Fruit fly (Drosophila melanogaster) whole organism: ENCODE measurements around the gene CG5958.

Experiments
- CG8478 ChIP-seq: fragments of >200 bp; optimal IDR thresholded peaks from 2 replicates; lab custom pipeline; 2018; ENCODE audit warnings: inconsistent platforms
- Dll ChIP-seq: fragments of >200 bp; optimal IDR thresholded peaks from 2 replicates; lab custom pipeline; 2017
- EcR ChIP-seq, 2 experiments: fragments of >200 bp; optimal IDR thresholded peaks; 2 replicates each; lab custom pipeline; 2017; ENCODE audit warnings: missing biosample characterization in 2 of 2, missing genetic modification characterization in 2 of 2, missing genetic modification reagents in 2 of 2
- pan ChIP-seq: fragments of >200 bp; optimal IDR thresholded peaks from 2 replicates; lab custom pipeline; 2017
- psq ChIP-seq: fragments of >200 bp; optimal IDR thresholded peaks from 2 replicates; lab custom pipeline; 2017
- usp ChIP-seq: fragments of >200 bp; optimal IDR thresholded peaks from 2 replicates; lab custom pipeline; 2017; ENCODE audit warnings: missing biosample characterization, missing genetic modification characterization, mixed read lengths

Gene CG5958

dm6 chr2L:7426326-7427066 lies 6.8 kb downstream of the CG5958 start, which contains the start of gene muc:
Gene muc, plus strand, starts transcription at chr2L:7426866.
- TF ChIP-seq EcR (GFP tag; optimal IDR thresholded peaks at IDR 0.05; lab: Kevin White, UChicago), result no peak
- no peak for TF ChIP-seq CG8478 (lab: Kevin White, UChicago)
- TF ChIP-seq pan (lab: Kevin White, UChicago), result no peak
- TF ChIP-seq Dll (lab: Kevin White, UChicago), result no peak
- TF ChIP-seq psq (lab: Kevin White, UChicago), result no peak
- no peak for TF ChIP-seq usp (GFP tag; lab: Kevin White, UChicago)

- TF ChIP-seq Dll (lab: Kevin White, UChicago) (no peak), usp (GFP tag; lab: Kevin White, UChicago) (no peak), CG8478 (lab: Kevin White, UChicago) (no peak), EcR (GFP tag; optimal IDR thresholded peaks at IDR 0.05; lab: Kevin White, UChicago) (no peak), pan (lab: Kevin White, UChicago) (no peak), psq (lab: Kevin White, UChicago) (no peak)
These were observed 7.6 kb downstream of the CG5958 start for dm6 chr2L:7425690-7426056.

- TF ChIP-seq usp (GFP tag; lab: Kevin White, UChicago) (no peak), CG8478 (lab: Kevin White, UChicago) (no peak), psq (lab: Kevin White, UChicago) (peak; percentile 19), EcR (GFP tag; optimal IDR thresholded peaks at IDR 0.05; lab: Kevin White, UChicago) (peak in 1 of 2 experiments; percentile 64)
These were observed 8.2 kb downstream of the CG5958 start for dm6 chr2L:7424907-7425689.

dm6 chr2L:7424282-7424905 lies 8.9 kb downstream of the CG5958 start:
- TF ChIP-seq CG8478 (lab: Kevin White, UChicago), result peak; percentile 16
- no peak for TF ChIP-seq Dll (lab: Kevin White, UChicago)

dm6 chr2L:7423333-7423895 lies 9.9 kb downstream of the CG5958 start:
- TF ChIP-seq Dll (lab: Kevin White, UChicago) (no peak), EcR (GFP tag; optimal IDR thresholded peaks at IDR 0.05; lab: Kevin White, UChicago) (peak in 1 of 2 experiments; percentile 6)

- TF ChIP-seq psq (lab: Kevin White, UChicago) (no peak), Dll (lab: Kevin White, UChicago) (peak; percentile 44), EcR (GFP tag; optimal IDR thresholded peaks at IDR 0.05; lab: Kevin White, UChicago) (peak; percentile 92 to 99), usp (GFP tag; lab: Kevin White, UChicago) (no peak)
These were observed 10.7 kb downstream of the CG5958 start for dm6 chr2L:7422429-7423283.

- TF ChIP-seq pan (lab: Kevin White, UChicago) (no peak), CG8478 (lab: Kevin White, UChicago) (no peak), psq (lab: Kevin White, UChicago) (no peak), usp (GFP tag; lab: Kevin White, UChicago) (no peak), EcR (GFP tag; optimal IDR thresholded peaks at IDR 0.05; lab: Kevin White, UChicago) (peak in 1 of 2 experiments; percentile 8), Dll (lab: Kevin White, UChicago) (no peak)
These were observed 12.7 kb downstream of the CG5958 start for dm6 chr2L:7420305-7421287.

dm6 chr2L:7419408-7420304 lies 13.7 kb downstream of the CG5958 start:
- TF ChIP-seq EcR (GFP tag; optimal IDR thresholded peaks at IDR 0.05; lab: Kevin White, UChicago) (peak; percentile 38 to 85), CG8478 (lab: Kevin White, UChicago) (no peak)
